Fruit fly (Drosophila melanogaster): ENCODE data around the gene CG6769.

Gene CG6769

DNA sequence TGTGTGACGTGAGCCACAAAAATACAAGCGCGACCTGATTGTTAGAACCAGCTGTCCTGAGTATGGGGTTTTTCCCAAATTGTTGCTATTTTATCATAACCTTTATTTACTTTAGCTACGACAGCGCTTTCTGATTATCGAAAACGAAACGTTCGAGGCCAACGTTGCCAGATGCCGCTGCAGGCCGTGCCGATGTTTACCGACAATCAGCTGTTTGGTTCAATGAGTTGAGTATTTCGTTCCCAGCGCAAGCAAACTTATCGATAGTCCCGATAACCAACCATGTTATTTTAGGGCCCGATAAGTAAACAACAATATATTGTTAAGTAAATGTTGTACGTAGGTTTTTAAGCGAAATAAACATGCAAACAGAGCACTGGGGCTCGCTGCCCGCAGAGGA, 10.6 kb upstream of the CG6769 start, which contains the start of the genes CG15814 and Spt7 (continued):
- TF ChIP-seq CoRest (tag; optimal IDR thresholded peaks at IDR 0.05) = peak; percentile 36
- TF ChIP-seq Sry-β (GFP tag; optimal IDR thresholded peaks at IDR 0.05) = no peak
- no peak for TF ChIP-seq Fer3 (tag; optimal IDR thresholded peaks at IDR 0.05)
- no peak for TF ChIP-seq CG8944 (GFP tag; optimal IDR thresholded peaks at IDR 0.05)
- peak; percentile 55 for TF ChIP-seq cg (GFP tag; optimal IDR thresholded peaks at IDR 0.05)
- TF ChIP-seq CG10979 (tag; optimal IDR thresholded peaks at IDR 0.05) = no peak
- TF ChIP-seq mld (GFP tag; IDR thresholded peaks at IDR 0.05; ENCODE audit: partially characterized antibody) = peak; percentile 82
- TF ChIP-seq Kr (GFP tag; optimal IDR thresholded peaks at IDR 0.05) = no peak
- TF ChIP-seq CG4328 (GFP tag; optimal IDR thresholded peaks at IDR 0.05) = peak; percentile 13
- TF ChIP-seq Doc3 (GFP tag; IDR thresholded peaks at IDR 0.05; ENCODE audit: partially characterized antibody) = peak; percentile 63
- TF ChIP-seq CG43689 (GFP tag; IDR thresholded peaks at IDR 0.05) = no peak
- TF ChIP-seq Nf-YB (GFP tag; optimal IDR thresholded peaks at IDR 0.05) = no peak
- peak; percentile 62 for TF ChIP-seq CG17829 (tag; optimal IDR thresholded peaks at IDR 0.05)
- no peak for TF ChIP-seq gcm (GFP tag; optimal IDR thresholded peaks at IDR 0.05)
- peak; percentile 47 for TF ChIP-seq Meics (GFP tag; optimal IDR thresholded peaks at IDR 0.05)
- peak; percentile 42 for TF ChIP-seq kni (GFP tag; optimal IDR thresholded peaks at IDR 0.05)
- peak; percentile 26 for TF ChIP-seq CG17359 (tag; optimal IDR thresholded peaks at IDR 0.05)
- no peak for TF ChIP-seq esg (GFP tag; conservative IDR thresholded peaks at IDR 0.05)
- peak; percentile 40 for TF ChIP-seq mirr (GFP tag; optimal IDR thresholded peaks at IDR 0.05)
- TF ChIP-seq fd96Cb (tag; optimal IDR thresholded peaks at IDR 0.05) = no peak
- TF ChIP-seq CG15011 (GFP tag; optimal IDR thresholded peaks at IDR 0.05) = no peak
- TF ChIP-seq CG10267 (tag; optimal IDR thresholded peaks at IDR 0.05) = peak; percentile 60
- peak; percentile 40 for TF ChIP-seq NC2β (GFP tag; optimal IDR thresholded peaks at IDR 0.05)
- no peak for TF ChIP-seq CG16779 (GFP tag; IDR thresholded peaks at IDR 0.05)
- peak; percentile 31 for TF ChIP-seq CG13424 (tag; optimal IDR thresholded peaks at IDR 0.05)
- TF ChIP-seq ken (GFP tag; IDR thresholded peaks at IDR 0.05) = no peak
- TF ChIP-seq Aef1 (GFP tag; IDR thresholded peaks at IDR 0.05) = no peak
- no peak for TF ChIP-seq CG5953 (GFP tag; IDR thresholded peaks at IDR 0.05)
- peak; percentile 81 for TF ChIP-seq CG7963 (GFP tag; IDR thresholded peaks at IDR 0.05; ENCODE audit: partially characterized antibody)
- peak; percentile 27 for TF ChIP-seq twi (tag; optimal IDR thresholded peaks at IDR 0.05)
- peak; percentile 62 for TF ChIP-seq MESR4 (GFP tag; optimal IDR thresholded peaks at IDR 0.05)
- no peak for TF ChIP-seq gsb (GFP tag; IDR thresholded peaks at IDR 0.05)
- no peak for TF ChIP-seq CG12942 (GFP tag; optimal IDR thresholded peaks at IDR 0.05)
- no peak for TF ChIP-seq eve (GFP tag; optimal IDR thresholded peaks at IDR 0.05)
- TF ChIP-seq NfI (GFP tag; optimal IDR thresholded peaks at IDR 0.05) = peak; percentile 34
- TF ChIP-seq CG13287 (GFP tag; IDR thresholded peaks at IDR 0.05; ENCODE audit: partially characterized antibody) = peak; percentile 88
- TF ChIP-seq Dll (GFP tag; IDR thresholded peaks at IDR 0.05; ENCODE audit: partially characterized antibody) = peak; percentile 82
- no peak for TF ChIP-seq zf30C (GFP tag; optimal IDR thresholded peaks at IDR 0.05)
- no peak for TF ChIP-seq C15 (GFP tag; IDR thresholded peaks at IDR 0.05)
- no peak for TF ChIP-seq CG7745 (tag; optimal IDR thresholded peaks at IDR 0.05)
- TF ChIP-seq CG3838 (GFP tag; optimal IDR thresholded peaks at IDR 0.05) = peak; percentile 15
- TF ChIP-seq bigmax (GFP tag; optimal IDR thresholded peaks at IDR 0.05) = peak; percentile 76
- no peak for TF ChIP-seq az2 (GFP tag; optimal IDR thresholded peaks at IDR 0.05)
- no peak for TF ChIP-seq Oaz (GFP tag; IDR thresholded peaks at IDR 0.05)
- TF ChIP-seq CG8359 (GFP tag; optimal IDR thresholded peaks at IDR 0.05; ENCODE audit: borderline replicate concordance) = no peak
- no peak for TF ChIP-seq CG17802 (tag; optimal IDR thresholded peaks at IDR 0.05)
- TF ChIP-seq CG32767 (GFP tag; IDR thresholded peaks at IDR 0.05) = no peak
- TF ChIP-seq CG16815 (GFP tag; optimal IDR thresholded peaks at IDR 0.05) = no peak
- TF ChIP-seq CG17186 (GFP tag; optimal IDR thresholded peaks at IDR 0.05) = peak; percentile 83
- no peak for TF ChIP-seq h (optimal IDR thresholded peaks at IDR 0.05)

All from whole organism, embryonic.